Fruit fly (Drosophila melanogaster): ENCODE results near the gene CG8379.

CG8379 gene

dm6 chr3R:8812342-8812966 lies 11.8 kb upstream of the CG8379 start:
- TF ChIP-seq woc (GFP tag; optimal IDR thresholded peaks at IDR 0.05) (peak; percentile 53), psq (GFP tag; optimal IDR thresholded peaks at IDR 0.05) (peak; percentile 34), Dfd (GFP tag; optimal IDR thresholded peaks at IDR 0.05) (no peak), HLH106 (tag; optimal IDR thresholded peaks at IDR 0.05) (no peak), fru (GFP tag; optimal IDR thresholded peaks at IDR 0.05) (peak; percentile 72), lola (GFP tag; optimal IDR thresholded peaks at IDR 0.05) (no peak), usp (GFP tag; optimal IDR thresholded peaks at IDR 0.05) (no peak), Sp1 (GFP tag; optimal IDR thresholded peaks at IDR 0.05) (no peak), Hr78 (GFP tag; optimal IDR thresholded peaks at IDR 0.05) (no peak), tai (GFP tag; optimal IDR thresholded peaks at IDR 0.05) (no peak), CrebA (GFP tag; optimal IDR thresholded peaks at IDR 0.05; ENCODE audit: borderline replicate concordance) (no peak), OdsH (GFP tag; optimal IDR thresholded peaks at IDR 0.05) (peak; percentile 32), Mio (GFP tag; optimal IDR thresholded peaks at IDR 0.05) (no peak), Abd-B (GFP tag; optimal IDR thresholded peaks at IDR 0.05) (no peak), foxo (GFP tag; optimal IDR thresholded peaks at IDR 0.05) (peak in 1 of 2 experiments; percentile 53), sage (GFP tag; optimal IDR thresholded peaks at IDR 0.05) (peak; percentile 12), Hnf4 (GFP tag; optimal IDR thresholded peaks at IDR 0.05) (peak; percentile 18), Jra (GFP tag; optimal IDR thresholded peaks at IDR 0.05) (no peak), CG9705 (GFP tag; optimal IDR thresholded peaks at IDR 0.05) (no peak), jim (GFP tag; optimal IDR thresholded peaks at IDR 0.05) (no peak), Myc (optimal IDR thresholded peaks at IDR 0.05) (no peak), dmrt93B (GFP tag; optimal IDR thresholded peaks at IDR 0.05) (no peak), rgr (GFP tag; optimal IDR thresholded peaks at IDR 0.05) (peak; percentile 53), h (GFP tag; optimal IDR thresholded peaks at IDR 0.05) (peak; percentile 65), br (GFP tag; optimal IDR thresholded peaks at IDR 0.05) (peak; percentile 46), dl (GFP tag; optimal IDR thresholded peaks at IDR 0.05; ENCODE audit: insufficient read depth in 1 of 2, partially characterized antibody in 2 of 2) (no peak), N (GFP tag; optimal IDR thresholded peaks at IDR 0.05) (no peak), GATAd (GFP tag; optimal IDR thresholded peaks at IDR 0.05) (no peak), pan (optimal IDR thresholded peaks at IDR 0.05) (no peak), dsf (GFP tag; optimal IDR thresholded peaks at IDR 0.05; ENCODE audit: borderline replicate concordance) (no peak), Dif (GFP tag; optimal IDR thresholded peaks at IDR 0.05; ENCODE audit: partially characterized antibody) (no peak), CG32264 (GFP tag; optimal IDR thresholded peaks at IDR 0.05) (peak; percentile 22), ey (GFP tag; optimal IDR thresholded peaks at IDR 0.05) (peak; percentile 54), sv (GFP tag; optimal IDR thresholded peaks at IDR 0.05) (peak; percentile 28)

dm6 chr3R:8813164-8813629 lies 11.0 kb upstream of the CG8379 start, which contains the start of gene CG9837:
TSS of gene CG9837 (minus strand) at chr3R:8813579.
- no peak for TF ChIP-seq Dfd (GFP tag; optimal IDR thresholded peaks at IDR 0.05)
- TF ChIP-seq lola (GFP tag; optimal IDR thresholded peaks at IDR 0.05): no peak
- no peak for TF ChIP-seq usp (GFP tag; optimal IDR thresholded peaks at IDR 0.05)
- no peak for TF ChIP-seq sage (GFP tag; optimal IDR thresholded peaks at IDR 0.05)
- no peak for TF ChIP-seq pan (optimal IDR thresholded peaks at IDR 0.05)
- no peak for TF ChIP-seq Vsx2 (GFP tag; optimal IDR thresholded peaks at IDR 0.05; ENCODE audit: partially characterized antibody)
- no peak for TF ChIP-seq fru (GFP tag; optimal IDR thresholded peaks at IDR 0.05)
- TF ChIP-seq dmrt93B (GFP tag; optimal IDR thresholded peaks at IDR 0.05): no peak

dm6 chr3R:8814029-8814647 lies 10.1 kb upstream of the CG8379 start:
- TF ChIP-seq Jra (GFP tag; optimal IDR thresholded peaks at IDR 0.05) (no peak), GATAd (GFP tag; optimal IDR thresholded peaks at IDR 0.05) (no peak), brk (GFP tag; optimal IDR thresholded peaks at IDR 0.05) (no peak), Rel (GFP tag; optimal IDR thresholded peaks at IDR 0.05) (no peak), Rel (tag; optimal IDR thresholded peaks at IDR 0.05) (peak; percentile 59), sage (GFP tag; optimal IDR thresholded peaks at IDR 0.05) (no peak), Vsx2 (GFP tag; optimal IDR thresholded peaks at IDR 0.05; ENCODE audit: partially characterized antibody) (no peak), Sp1 (GFP tag; optimal IDR thresholded peaks at IDR 0.05) (peak; percentile 1)
